Fruit fly (Drosophila melanogaster): Measurements from ENCODE around the gene CG3505.

Gene CG3505

dm6 chr3R:14657605-14657910 is 311 bp downstream of the CG3505 start:
- TF ChIP-seq woc (GFP tag; optimal IDR thresholded peaks at IDR 0.05) = no peak
- no peak for TF ChIP-seq Sp1 (GFP tag; optimal IDR thresholded peaks at IDR 0.05)
- no peak for TF ChIP-seq lola (GFP tag; optimal IDR thresholded peaks at IDR 0.05)
- TF ChIP-seq dmrt93B (GFP tag; optimal IDR thresholded peaks at IDR 0.05) = no peak
- no peak for TF ChIP-seq sage (GFP tag; optimal IDR thresholded peaks at IDR 0.05)
- TF ChIP-seq Rel (GFP tag; optimal IDR thresholded peaks at IDR 0.05) = no peak
- peak; percentile 79 for TF ChIP-seq Rel (tag; optimal IDR thresholded peaks at IDR 0.05)

dm6 chr3R:14658170-14658569 is 923 bp downstream of the CG3505 start:
- TF ChIP-seq CrebA (GFP tag; optimal IDR thresholded peaks at IDR 0.05; ENCODE audit: borderline replicate concordance) (no peak), sage (GFP tag; optimal IDR thresholded peaks at IDR 0.05) (no peak), GATAd (GFP tag; optimal IDR thresholded peaks at IDR 0.05) (no peak), Rel (GFP tag; optimal IDR thresholded peaks at IDR 0.05) (no peak), Rel (tag; optimal IDR thresholded peaks at IDR 0.05) (peak; percentile 95), Dif (GFP tag; optimal IDR thresholded peaks at IDR 0.05; ENCODE audit: partially characterized antibody) (no peak), Vsx2 (GFP tag; optimal IDR thresholded peaks at IDR 0.05; ENCODE audit: partially characterized antibody) (no peak)

dm6 chr3R:14659354-14659804 is 2.1 kb downstream of the CG3505 start, which contains the start of gene Hexim:
Gene Hexim, plus strand, starts transcription at chr3R:14659438.
- TF ChIP-seq Mio (GFP tag; optimal IDR thresholded peaks at IDR 0.05) (no peak), Sp1 (GFP tag; optimal IDR thresholded peaks at IDR 0.05) (no peak), OdsH (GFP tag; optimal IDR thresholded peaks at IDR 0.05) (no peak), tai (GFP tag; optimal IDR thresholded peaks at IDR 0.05) (no peak), Hr83 (GFP tag; optimal IDR thresholded peaks at IDR 0.05; ENCODE audit: poor library complexity, severe bottlenecking) (peak; percentile 5), rgr (GFP tag; optimal IDR thresholded peaks at IDR 0.05) (no peak), Hr78 (GFP tag; optimal IDR thresholded peaks at IDR 0.05) (no peak), Myc (optimal IDR thresholded peaks at IDR 0.05) (no peak), fru (GFP tag; optimal IDR thresholded peaks at IDR 0.05) (no peak), jim (GFP tag; optimal IDR thresholded peaks at IDR 0.05) (no peak), lola (GFP tag; optimal IDR thresholded peaks at IDR 0.05) (no peak), pan (optimal IDR thresholded peaks at IDR 0.05) (no peak), N (GFP tag; optimal IDR thresholded peaks at IDR 0.05) (no peak), CrebA (GFP tag; optimal IDR thresholded peaks at IDR 0.05; ENCODE audit: borderline replicate concordance) (no peak), Dif (GFP tag; optimal IDR thresholded peaks at IDR 0.05; ENCODE audit: partially characterized antibody) (peak; percentile 2), GATAd (GFP tag; optimal IDR thresholded peaks at IDR 0.05) (no peak), Abd-B (GFP tag; optimal IDR thresholded peaks at IDR 0.05) (no peak), foxo (GFP tag; optimal IDR thresholded peaks at IDR 0.05) (no peak), Rel (GFP tag; optimal IDR thresholded peaks at IDR 0.05) (no peak), Rel (tag; optimal IDR thresholded peaks at IDR 0.05) (peak; percentile 72), Hnf4 (GFP tag; optimal IDR thresholded peaks at IDR 0.05) (no peak), usp (GFP tag; optimal IDR thresholded peaks at IDR 0.05) (no peak), sage (GFP tag; optimal IDR thresholded peaks at IDR 0.05) (no peak), woc (GFP tag; optimal IDR thresholded peaks at IDR 0.05) (no peak)

- no peak for TF ChIP-seq Dfd (GFP tag; optimal IDR thresholded peaks at IDR 0.05)
- no peak for TF ChIP-seq pan (optimal IDR thresholded peaks at IDR 0.05)
- TF ChIP-seq h (GFP tag; optimal IDR thresholded peaks at IDR 0.05) = no peak
- no peak for TF ChIP-seq N (GFP tag; optimal IDR thresholded peaks at IDR 0.05)
- no peak for TF ChIP-seq HLH106 (tag; optimal IDR thresholded peaks at IDR 0.05)
- no peak for TF ChIP-seq Rel (GFP tag; optimal IDR thresholded peaks at IDR 0.05)
- TF ChIP-seq Rel (tag; optimal IDR thresholded peaks at IDR 0.05) = no peak
Measured at dm6 chr3R:14662989-14663500, 5.8 kb downstream of the CG3505 start, which contains the start of the genes Rad17 and BigH1. Gene Rad17, minus strand, starts transcription at chr3R:14663197. Gene BigH1, plus strand, starts transcription at chr3R:14663450.

- TF ChIP-seq Mio (GFP tag; optimal IDR thresholded peaks at IDR 0.05) (no peak), Hr78 (GFP tag; optimal IDR thresholded peaks at IDR 0.05) (no peak), OdsH (GFP tag; optimal IDR thresholded peaks at IDR 0.05) (no peak), Hr83 (GFP tag; optimal IDR thresholded peaks at IDR 0.05; ENCODE audit: poor library complexity, severe bottlenecking) (no peak), foxo (GFP tag; optimal IDR thresholded peaks at IDR 0.05) (no peak), jim (GFP tag; optimal IDR thresholded peaks at IDR 0.05) (no peak), usp (GFP tag; optimal IDR thresholded peaks at IDR 0.05) (no peak), tai (GFP tag; optimal IDR thresholded peaks at IDR 0.05) (no peak), lola (GFP tag; optimal IDR thresholded peaks at IDR 0.05) (no peak)
Measured at dm6 chr3R:14670840-14671239, 13.6 kb downstream of the CG3505 start.

dm6 chr3R:14672915-14673314 is 15.7 kb downstream of the CG3505 start:
- TF ChIP-seq Myc (optimal IDR thresholded peaks at IDR 0.05) = no peak
- peak in 1 of 2 experiments; percentile 22 for TF ChIP-seq foxo (GFP tag; optimal IDR thresholded peaks at IDR 0.05)
- no peak for TF ChIP-seq dl (GFP tag; optimal IDR thresholded peaks at IDR 0.05; ENCODE audit: insufficient read depth in 1 of 2, partially characterized antibody in 2 of 2)
- peak; percentile 5 for TF ChIP-seq br (GFP tag; optimal IDR thresholded peaks at IDR 0.05)
- peak; percentile 8 for TF ChIP-seq rgr (GFP tag; optimal IDR thresholded peaks at IDR 0.05)
- no peak for TF ChIP-seq GATAd (GFP tag; optimal IDR thresholded peaks at IDR 0.05)
- no peak for TF ChIP-seq brk (GFP tag; optimal IDR thresholded peaks at IDR 0.05)
- TF ChIP-seq fru (GFP tag; optimal IDR thresholded peaks at IDR 0.05) = peak; percentile 35
- TF ChIP-seq Jra (GFP tag; optimal IDR thresholded peaks at IDR 0.05) = no peak
- TF ChIP-seq pan (optimal IDR thresholded peaks at IDR 0.05) = no peak
- TF ChIP-seq Hnf4 (GFP tag; optimal IDR thresholded peaks at IDR 0.05) = no peak
- no peak for TF ChIP-seq lola (GFP tag; optimal IDR thresholded peaks at IDR 0.05)
- TF ChIP-seq ey (GFP tag; optimal IDR thresholded peaks at IDR 0.05) = peak; percentile 16
- no peak for TF ChIP-seq Sp1 (GFP tag; optimal IDR thresholded peaks at IDR 0.05)
- peak; percentile 20 for TF ChIP-seq HLH106 (tag; optimal IDR thresholded peaks at IDR 0.05)
- no peak for TF ChIP-seq Dfd (GFP tag; optimal IDR thresholded peaks at IDR 0.05)
- no peak for TF ChIP-seq CG9705 (GFP tag; optimal IDR thresholded peaks at IDR 0.05)
- no peak for TF ChIP-seq Dif (GFP tag; optimal IDR thresholded peaks at IDR 0.05; ENCODE audit: partially characterized antibody)
- TF ChIP-seq Hr78 (GFP tag; optimal IDR thresholded peaks at IDR 0.05) = no peak

All from whole organism, wandering third instar larva.